Fruit fly (Drosophila melanogaster): ENCODE results near the gene IFT46.

IFT46 gene

dm6 chr2L:18653328-18653675 lies 37.4 kb upstream of the IFT46 start (continued):
- TF ChIP-seq CG5180 (GFP tag; optimal IDR thresholded peaks at IDR 0.05) (peak; percentile 39), CG2875 (GFP tag; optimal IDR thresholded peaks at IDR 0.05) (peak; percentile 69), chn (GFP tag; optimal IDR thresholded peaks at IDR 0.05) (peak; percentile 69), CG2129 (GFP tag; IDR thresholded peaks at IDR 0.05; ENCODE audit: partially characterized antibody) (no peak), CG3995 (GFP tag; optimal IDR thresholded peaks at IDR 0.05) (no peak), grau (tag; optimal IDR thresholded peaks at IDR 0.05) (peak; percentile 48), sim (GFP tag; IDR thresholded peaks at IDR 0.05) (0 out of 2 replicates have a peak, but pooled peaks have one; percentile 21), CG4360 (GFP tag; IDR thresholded peaks at IDR 0.05) (peak; percentile 49), Fer1 (GFP tag; optimal IDR thresholded peaks at IDR 0.05) (peak; percentile 18), dmrt11E (tag; optimal IDR thresholded peaks at IDR 0.05) (peak; percentile 70), seq (GFP tag; IDR thresholded peaks at IDR 0.05) (0 out of 2 replicates have a peak, but pooled peaks have one; percentile 53), CG11696 (GFP tag; IDR thresholded peaks at IDR 0.05) (peak; percentile 60; the same call in 1 of the 2 replicates), CG4282 (GFP tag; optimal IDR thresholded peaks at IDR 0.05) (no peak), CG30431 (GFP tag; optimal IDR thresholded peaks at IDR 0.05) (no peak), CG10959 (GFP tag; IDR thresholded peaks at IDR 0.05) (peak; percentile 68), Asciz (GFP tag; optimal IDR thresholded peaks at IDR 0.05) (peak; percentile 70), CG5953 (GFP tag; IDR thresholded peaks at IDR 0.05) (peak; percentile 10; the same call in 1 of the 2 replicates), Fer3 (tag; optimal IDR thresholded peaks at IDR 0.05) (peak; percentile 58), YL-1 (GFP tag; optimal IDR thresholded peaks at IDR 0.05) (no peak), Meics (GFP tag; optimal IDR thresholded peaks at IDR 0.05) (peak; percentile 44), Camta (GFP tag; optimal IDR thresholded peaks at IDR 0.05) (peak; percentile 56), hkb (optimal IDR thresholded peaks at IDR 0.05) (no peak), hkb (GFP tag; IDR thresholded peaks at IDR 0.05) (peak; percentile 67; the same call in 1 of the 2 replicates), CG3281 (GFP tag; optimal IDR thresholded peaks at IDR 0.05) (peak; percentile 43), her (GFP tag; optimal IDR thresholded peaks at IDR 0.05) (peak; percentile 39), Lim3 (GFP tag; IDR thresholded peaks at IDR 0.05) (no peak), phol (tag; optimal IDR thresholded peaks at IDR 0.05) (peak; percentile 86), CG33213 (GFP tag; optimal IDR thresholded peaks at IDR 0.05) (peak; percentile 77), CG12236 (GFP tag; optimal IDR thresholded peaks at IDR 0.05) (no peak), B-H2 (GFP tag; optimal IDR thresholded peaks at IDR 0.05) (no peak), Gug (GFP tag; IDR thresholded peaks at IDR 0.05) (peak; percentile 49; the same call in 2 of the 4 replicates), mld (GFP tag; IDR thresholded peaks at IDR 0.05; ENCODE audit: partially characterized antibody) (no peak), Med (GFP tag) (peak; percentile 95), E2f2 (GFP tag; IDR thresholded peaks at IDR 0.05) (no peak), HLHmδ (GFP tag; optimal IDR thresholded peaks at IDR 0.05) (no peak), CG15269 (tag; optimal IDR thresholded peaks at IDR 0.05) (peak; percentile 62), CG7987 (GFP tag; optimal IDR thresholded peaks at IDR 0.05) (peak; percentile 27), so (GFP tag; IDR thresholded peaks at IDR 0.05) (0 out of 3 replicates have a peak, but pooled peaks have one; percentile 16), Lhr (GFP tag; optimal IDR thresholded peaks at IDR 0.05) (peak; percentile 31), CG5245 (GFP tag; optimal IDR thresholded peaks at IDR 0.05) (peak; percentile 86), bab2 (GFP tag; optimal IDR thresholded peaks at IDR 0.05) (peak; percentile 7), CG4404 (GFP tag; IDR thresholded peaks at IDR 0.05) (peak; percentile 72), Oaz (GFP tag; IDR thresholded peaks at IDR 0.05) (no peak), NK7.1 (GFP tag; optimal IDR thresholded peaks at IDR 0.05) (peak; percentile 5), CG14441 (GFP tag; IDR thresholded peaks at IDR 0.05) (peak; percentile 67), CG18476 (GFP tag; optimal IDR thresholded peaks at IDR 0.05) (peak; percentile 58), fd64A (GFP tag; optimal IDR thresholded peaks at IDR 0.05) (peak; percentile 58), Ssrp (tag; optimal IDR thresholded peaks at IDR 0.05) (peak; percentile 78), CG4730 (GFP tag; IDR thresholded peaks at IDR 0.05) (peak; percentile 70), nau (GFP tag; optimal IDR thresholded peaks at IDR 0.05) (peak; percentile 52), CG32532 (GFP tag; IDR thresholded peaks at IDR 0.05) (peak; percentile 63)
